Worm (Caenorhabditis elegans) whole organism, L1 larva: ENCODE results near the gene lst-2.

Experiments
- C34B4.2 ChIP-seq: sonication (generic microtip); optimal IDR thresholded peaks from 2 replicates; lab custom pipeline; 2017; ENCODE audit warnings: mild to moderate bottlenecking, missing genetic modification characterization, missing compliant biosample characterization
- F16B12.6 ChIP-seq: fragments of 150-350 bp; optimal IDR thresholded peaks from 2 replicates; lab custom pipeline; 2014; ENCODE audit warnings: missing biosample characterization, missing genetic modification characterization
- Y116A8C.19 ChIP-seq: sonication (generic microtip); optimal IDR thresholded peaks from 2 replicates; lab custom pipeline; 2016; ENCODE audit warnings: missing compliant biosample characterization, missing genetic modification characterization, borderline replicate concordance
- alr-1 ChIP-seq: fragments of 200-800 bp; sonication (Bioruptor generic); optimal IDR thresholded peaks from 2 replicates; lab custom pipeline; 2018; ENCODE audit warnings: borderline replicate concordance, mild to moderate bottlenecking, missing genetic modification characterization, missing compliant biosample characterization
- ceh-63 ChIP-seq: fragments of 200-800 bp; sonication (Bioruptor generic); optimal IDR thresholded peaks from 2 replicates; lab custom pipeline; 2018; ENCODE audit warnings: mild to moderate bottlenecking, missing genetic modification characterization, missing compliant biosample characterization
- ceh-8 ChIP-seq: fragments of 200-800 bp; sonication (Bioruptor generic); optimal IDR thresholded peaks from 2 replicates; lab custom pipeline; 2018; ENCODE audit warnings: mild to moderate bottlenecking, missing genetic modification characterization, moderate library complexity, missing compliant biosample characterization
- dpl-1 ChIP-seq, 3 experiments: fragments of 150-350 bp in 2 of 3; sonication (generic microtip) in 1 of 3; optimal IDR thresholded peaks; 2 replicates each; lab custom pipeline; 2014 to 2017; ENCODE audit warnings: missing biosample characterization in 3 of 3, missing genetic modification characterization in 3 of 3, missing genetic modification reagents in 3 of 3
- efl-3 ChIP-seq: fragments of 200-800 bp; sonication (Bioruptor generic); optimal IDR thresholded peaks from 2 replicates; lab custom pipeline; 2018; ENCODE audit warnings: mild to moderate bottlenecking, missing genetic modification characterization, missing compliant biosample characterization
- ets-5 ChIP-seq: fragments of 200-800 bp; sonication (Bioruptor generic); IDR thresholded peaks from 2 replicates; pipeline ENCODE4 v1.3.6; 2022; ENCODE audit warnings: missing genetic modification characterization, missing compliant biosample characterization
- fos-1 ChIP-seq: fragments of 150-350 bp; optimal IDR thresholded peaks from 2 replicates; lab custom pipeline; 2014; ENCODE audit warnings: missing biosample characterization, missing genetic modification characterization
- grh-1 ChIP-seq: fragments of 200-800 bp; sonication (Bioruptor generic); IDR thresholded peaks from 2 replicates; pipeline ENCODE4 v1.3.6; 2022; ENCODE audit warnings: missing genetic modification reagents, missing genetic modification characterization, missing compliant biosample characterization
- hlh-17 ChIP-seq: fragments of 200-800 bp; sonication (Bioruptor generic); optimal IDR thresholded peaks from 2 replicates; lab custom pipeline; 2018; ENCODE audit warnings: missing genetic modification characterization, mild to moderate bottlenecking, missing compliant biosample characterization, moderate library complexity, borderline replicate concordance
- irx-1 ChIP-seq: sonication (generic microtip); optimal IDR thresholded peaks from 2 replicates; lab custom pipeline; 2016; ENCODE audit warnings: missing genetic modification characterization, missing compliant biosample characterization
- lin-14 ChIP-seq: fragments of 200-800 bp; sonication (Bioruptor generic); optimal IDR thresholded peaks from 2 replicates; lab custom pipeline; 2018; ENCODE audit warnings: mild to moderate bottlenecking, missing genetic modification characterization, moderate library complexity, missing compliant biosample characterization
- lin-15B ChIP-seq: fragments of 150-350 bp; sonication (generic microtip); optimal IDR thresholded peaks from 3 replicates; lab custom pipeline; 2014; ENCODE audit warnings: missing biosample characterization, missing genetic modification characterization
- lir-3 ChIP-seq: sonication (generic microtip); optimal IDR thresholded peaks from 2 replicates; lab custom pipeline; 2016; ENCODE audit warnings: mild to moderate bottlenecking, missing genetic modification characterization, moderate library complexity, missing compliant biosample characterization; ENCODE audit not compliant: poor library complexity
- lsy-2 ChIP-seq, 2 experiments: fragments of 150-350 bp; optimal IDR thresholded peaks; 2 replicates each; lab custom pipeline; 2014; ENCODE audit warnings: missing biosample characterization in 2 of 2, missing genetic modification characterization in 2 of 2
- mep-1 ChIP-seq: fragments of 150-350 bp; optimal IDR thresholded peaks from 2 replicates; lab custom pipeline; 2014; ENCODE audit warnings: missing biosample characterization, missing genetic modification characterization
- nhr-11 ChIP-seq: fragments of 150-350 bp; optimal IDR thresholded peaks from 2 replicates; lab custom pipeline; 2014; ENCODE audit warnings: missing biosample characterization, missing genetic modification characterization
- nhr-12 ChIP-seq: sonication (generic microtip); optimal IDR thresholded peaks from 2 replicates; lab custom pipeline; 2017; ENCODE audit warnings: missing biosample characterization, missing genetic modification characterization
- nhr-237 ChIP-seq: fragments of 150-350 bp; optimal IDR thresholded peaks from 2 replicates; lab custom pipeline; 2014; ENCODE audit warnings: missing biosample characterization, missing genetic modification characterization
- nhr-28 ChIP-seq: fragments of 150-350 bp; optimal IDR thresholded peaks from 2 replicates; lab custom pipeline; 2014; ENCODE audit warnings: missing biosample characterization, missing genetic modification characterization
- nhr-71 ChIP-seq: sonication (generic microtip); optimal IDR thresholded peaks from 2 replicates; lab custom pipeline; 2016; ENCODE audit warnings: mild to moderate bottlenecking, missing genetic modification characterization, moderate library complexity, missing compliant biosample characterization
- nhr-76 ChIP-seq: sonication (generic microtip); optimal IDR thresholded peaks from 2 replicates; lab custom pipeline; 2017; ENCODE audit warnings: missing biosample characterization, missing genetic modification characterization
- nhr-84 ChIP-seq: sonication (generic microtip); optimal IDR thresholded peaks from 2 replicates; lab custom pipeline; 2017; ENCODE audit warnings: missing biosample characterization, missing genetic modification characterization
- pax-3 ChIP-seq: fragments of 200-800 bp; sonication (Bioruptor generic); optimal IDR thresholded peaks from 2 replicates; lab custom pipeline; 2018; ENCODE audit warnings: mild to moderate bottlenecking, missing genetic modification characterization, moderate library complexity, missing compliant biosample characterization
- rnt-1 ChIP-seq: sonication (generic microtip); optimal IDR thresholded peaks from 2 replicates; lab custom pipeline; 2016; ENCODE audit warnings: mild to moderate bottlenecking, missing genetic modification characterization, moderate library complexity, missing compliant biosample characterization
- skn-1 ChIP-seq: fragments of 150-350 bp; optimal IDR thresholded peaks from 2 replicates; lab custom pipeline; 2014; ENCODE audit warnings: missing biosample characterization, missing genetic modification characterization
- snu-23 ChIP-seq: sonication (generic microtip); optimal IDR thresholded peaks from 2 replicates; lab custom pipeline; 2016; ENCODE audit warnings: missing genetic modification characterization, missing compliant biosample characterization
- swsn-7 ChIP-seq: sonication (generic microtip); optimal IDR thresholded peaks from 2 replicates; lab custom pipeline; 2016; ENCODE audit warnings: missing genetic modification characterization, missing compliant biosample characterization
- tbx-2 ChIP-seq: sonication (generic microtip); optimal IDR thresholded peaks from 2 replicates; lab custom pipeline; 2016; ENCODE audit warnings: missing genetic modification characterization, missing compliant biosample characterization
- unc-86 ChIP-seq: sonication (generic microtip); optimal IDR thresholded peaks from 2 replicates; lab custom pipeline; 2016; ENCODE audit warnings: missing genetic modification characterization, missing compliant biosample characterization
- unc-98 ChIP-seq: fragments of 200-800 bp; sonication (Bioruptor generic); IDR thresholded peaks from 2 replicates; pipeline ENCODE4 v1.3.6; 2022; ENCODE audit warnings: missing genetic modification characterization, missing compliant biosample characterization
- zip-4 ChIP-seq: fragments of 200-800 bp; sonication (Bioruptor generic); optimal IDR thresholded peaks from 2 replicates; lab custom pipeline; 2018; ENCODE audit warnings: mild to moderate bottlenecking, missing genetic modification characterization, moderate library complexity, missing compliant biosample characterization
- ztf-11 ChIP-seq, 2 experiments: sonication (generic microtip); optimal IDR thresholded peaks; 2 replicates each; lab custom pipeline; 2016 to 2017; ENCODE audit warnings: missing genetic modification characterization in 2 of 2, missing biosample characterization in 1 of 2, missing compliant biosample characterization in 1 of 2

The lst-2 gene

ce11 chrX:4359030-4359429 is 24.1 kb downstream of the lst-2 start:
- TF ChIP-seq ceh-8 (no peak), irx-1 (tag; lab: Kevin White, UChicago) (no peak), C34B4.2 (tag; lab: Kevin White, UChicago) (no peak), nhr-84 (tag; lab: Kevin White, UChicago) (no peak), tbx-2 (no peak), nhr-237 (tag; lab: Kevin White, UChicago) (no peak), hlh-17 (no peak), nhr-12 (no peak), nhr-76 (no peak), zip-4 (GFP tag; lab: Kevin White, UChicago) (no peak), grh-1 (no peak), mep-1 (no peak), ets-5 (GFP tag; lab: Robert Waterston, UW) (no peak), lsy-2 (tag; optimal IDR thresholded peaks at IDR 0.05; lab: Kevin White, UChicago) (no peak), rnt-1 (tag; lab: Kevin White, UChicago) (no peak), lin-14 (GFP tag; lab: Kevin White, UChicago) (no peak), dpl-1 (GFP tag; optimal IDR thresholded peaks at IDR 0.05; lab: Kevin White, UChicago) (no peak), fos-1 (tag; lab: Kevin White, UChicago) (no peak)

ce11 chrX:4357467-4357866 is 25.7 kb downstream of the lst-2 start, which contains the start of gene F14H12.6:
F14H12.6 (minus strand) TSS chrX:4357567.
- TF ChIP-seq lir-3 (tag; lab: Kevin White, UChicago) (no peak), nhr-71 (tag; lab: Kevin White, UChicago) (no peak), C34B4.2 (tag; lab: Kevin White, UChicago) (no peak), alr-1 (no peak), lin-15B (no peak), F16B12.6 (tag; lab: Kevin White, UChicago) (no peak), nhr-76 (no peak), Y116A8C.19 (tag; lab: Kevin White, UChicago) (no peak), fos-1 (tag; lab: Kevin White, UChicago) (no peak), pax-3 (tag; lab: Kevin White, UChicago) (no peak), unc-86 (tag; lab: Kevin White, UChicago) (no peak), nhr-12 (no peak), lin-14 (GFP tag; lab: Kevin White, UChicago) (no peak), nhr-28 (tag; lab: Kevin White, UChicago) (no peak), irx-1 (tag; lab: Kevin White, UChicago) (no peak), efl-3 (GFP tag; lab: Kevin White, UChicago) (no peak), swsn-7 (tag; lab: Kevin White, UChicago) (no peak), unc-98 (GFP tag; lab: Robert Waterston, UW) (no peak)
- TF ChIP-seq, all 84 proteins: peak for 0

ce11 chrX:4353318-4353717 is 29.8 kb downstream of the lst-2 start, which contains the start of gene col-165:
col-165 (plus strand) TSS chrX:4353618.
- TF ChIP-seq snu-23 (GFP tag; lab: Kevin White, UChicago) (no peak), skn-1 (no peak), rnt-1 (tag; lab: Kevin White, UChicago) (no peak), nhr-11 (tag; lab: Kevin White, UChicago) (no peak), hlh-17 (no peak), nhr-76 (no peak), ztf-11 (tag; optimal IDR thresholded peaks at IDR 0.05; lab: Kevin White, UChicago) (no peak), ceh-63 (no peak)

ce11 chrX:4350198-4350597 is 33.0 kb downstream of the lst-2 start, which contains the start of gene F14H12.2:
F14H12.2 (plus strand) TSS chrX:4350498.
- no peak for TF ChIP-seq ets-5 (GFP tag; lab: Robert Waterston, UW)
